Worm (Caenorhabditis elegans): ENCODE measurements around the gene srlf-16.

ce11 chrV:8104473-8104872, at the start of gene srlf-16:
- TF ChIP-seq cog-1 (tag; optimal IDR thresholded peaks at IDR 0.05) (no peak), ztf-29 (GFP tag; IDR thresholded peaks at IDR 0.05) (no peak), flt-1 (GFP tag; IDR thresholded peaks at IDR 0.05) (no peak), tab-1 (GFP tag; IDR thresholded peaks at IDR 0.05) (no peak), ref-1 (GFP tag; conservative IDR thresholded peaks at IDR 0.05) (no peak), T22C8.4 (GFP tag; IDR thresholded peaks at IDR 0.05) (no peak), klf-2 (GFP tag; conservative IDR thresholded peaks at IDR 0.05) (no peak)
